Fruit fly (Drosophila melanogaster) whole organism, embryonic: ENCODE data around the gene DnaJ-1.
A peak's percentile ranks its signal among the peaks of the same experiment; 100 is the strongest.

Source experiments
- Adf1 ChIP-seq: fragments of 200-800 bp; sonication (Bioruptor generic); IDR thresholded peaks from 2 replicates; pipeline ENCODE4 v1.3.6; 2022; ENCODE audit warnings: missing biosample characterization, missing genetic modification characterization
- B-H2 ChIP-seq: fragments of 200-800 bp; sonication (Bioruptor generic); optimal IDR thresholded peaks from 2 replicates; lab custom pipeline; 2018; ENCODE audit warnings: missing biosample characterization, mild to moderate bottlenecking, missing genetic modification characterization
- CG10654 ChIP-seq: fragments of 200-800 bp; sonication (Bioruptor generic); optimal IDR thresholded peaks from 2 replicates; lab custom pipeline; 2016; ENCODE audit warnings: missing biosample characterization, missing genetic modification characterization
- CG10979 ChIP-seq: fragments of 200-800 bp; sonication (Bioruptor generic); optimal IDR thresholded peaks from 2 replicates; lab custom pipeline; 2018; ENCODE audit warnings: missing biosample characterization, mild to moderate bottlenecking, missing genetic modification characterization, moderate library complexity
- CG11504 ChIP-seq: fragments of 200-800 bp; sonication (Bioruptor generic); optimal IDR thresholded peaks from 3 replicates; lab custom pipeline; 2019; ENCODE audit warnings: missing biosample characterization, mild to moderate bottlenecking, missing genetic modification characterization, moderate library complexity
- CG11696 ChIP-seq: fragments of 200-800 bp; sonication (Bioruptor generic); IDR thresholded peaks from 2 replicates; pipeline ENCODE4 v1.3.6; 2022; ENCODE audit warnings: missing biosample characterization, missing genetic modification characterization
- CG11723 ChIP-seq: fragments of 200-800 bp; sonication (Bioruptor generic); optimal IDR thresholded peaks from 2 replicates; lab custom pipeline; 2017; ENCODE audit warnings: missing biosample characterization, mild to moderate bottlenecking, missing genetic modification characterization
- CG12155 ChIP-seq: fragments of 200-800 bp; sonication (Bioruptor generic); optimal IDR thresholded peaks from 3 replicates; lab custom pipeline; 2016; ENCODE audit warnings: missing biosample characterization, missing genetic modification characterization
- CG12236 ChIP-seq: fragments of 200-800 bp; sonication (Bioruptor generic); optimal IDR thresholded peaks from 2 replicates; lab custom pipeline; 2016; ENCODE audit warnings: missing biosample characterization, missing genetic modification characterization
- CG13287 ChIP-seq: fragments of 200-800 bp; sonication (Bioruptor generic); IDR thresholded peaks from 2 replicates; pipeline ENCODE4 v1.3.6; 2022; ENCODE audit warnings: missing biosample characterization, missing genetic modification characterization; ENCODE audit not compliant: partially characterized antibody
- CG14441 ChIP-seq: fragments of 200-800 bp; sonication (Bioruptor generic); IDR thresholded peaks from 2 replicates; pipeline ENCODE4 v1.3.6; 2022; ENCODE audit warnings: missing biosample characterization, missing genetic modification characterization
- CG15269 ChIP-seq: fragments of 200-800 bp; sonication (Bioruptor generic); optimal IDR thresholded peaks from 2 replicates; lab custom pipeline; 2018; ENCODE audit warnings: missing biosample characterization, mild to moderate bottlenecking, missing genetic modification characterization, moderate library complexity
- CG1647 ChIP-seq: fragments of 200-800 bp; sonication (Bioruptor generic); optimal IDR thresholded peaks from 3 replicates; lab custom pipeline; 2016; ENCODE audit warnings: missing biosample characterization, missing genetic modification characterization
- CG17802 ChIP-seq: fragments of 200-800 bp; sonication (Bioruptor generic); optimal IDR thresholded peaks from 2 replicates; lab custom pipeline; 2018; ENCODE audit warnings: missing biosample characterization, mild to moderate bottlenecking, missing genetic modification characterization, moderate library complexity
- CG2199 ChIP-seq: fragments of 200-800 bp; sonication (Bioruptor generic); IDR thresholded peaks from 3 replicates; pipeline ENCODE4 v1.3.6; 2022; ENCODE audit warnings: missing biosample characterization, missing genetic modification characterization
- CG3407 ChIP-seq: fragments of 200-800 bp; sonication (Bioruptor generic); optimal IDR thresholded peaks from 2 replicates; lab custom pipeline; 2018; ENCODE audit warnings: missing biosample characterization, mild to moderate bottlenecking, missing genetic modification characterization
- CG3726 ChIP-seq: fragments of 200-800 bp; sonication (Bioruptor generic); IDR thresholded peaks from 3 replicates; pipeline ENCODE4, ENCODE4 v1.3.6; 2022; ENCODE audit warnings: missing biosample characterization, missing genetic modification characterization
- CG3847 ChIP-seq: fragments of 200-800 bp; sonication (Bioruptor generic); IDR thresholded peaks from 2 replicates; pipeline ENCODE4 v1.3.6; 2022; ENCODE audit warnings: missing biosample characterization, missing genetic modification characterization
- CG4404 ChIP-seq: fragments of 200-800 bp; sonication (Bioruptor generic); IDR thresholded peaks from 2 replicates; pipeline ENCODE4 v1.3.6; 2022; ENCODE audit warnings: missing biosample characterization, missing genetic modification characterization
- Dek ChIP-seq: fragments of 200-800 bp; sonication (Bioruptor generic); optimal IDR thresholded peaks from 3 replicates; lab custom pipeline; 2019; ENCODE audit warnings: missing biosample characterization, mild to moderate bottlenecking, missing genetic modification characterization, moderate library complexity
- Doc2 ChIP-seq: fragments of 200-800 bp; sonication (Bioruptor generic); IDR thresholded peaks from 2 replicates; pipeline ENCODE4 v1.3.6; 2022; ENCODE audit warnings: missing biosample characterization, missing genetic modification characterization
- E2f1 ChIP-seq: fragments of 200-800 bp; sonication (Bioruptor generic); IDR thresholded peaks from 2 replicates; pipeline ENCODE4 v1.3.6; 2022; ENCODE audit warnings: missing biosample characterization, missing genetic modification characterization
- Fer1 ChIP-seq: fragments of 200-800 bp; sonication (Bioruptor generic); optimal IDR thresholded peaks from 2 replicates; lab custom pipeline; 2017; ENCODE audit warnings: missing biosample characterization, mild to moderate bottlenecking, missing genetic modification characterization
- H2.0 ChIP-seq: fragments of 200-800 bp; sonication (Bioruptor generic); IDR thresholded peaks from 2 replicates; pipeline ENCODE4 v1.3.6; 2022; ENCODE audit warnings: missing biosample characterization, missing genetic modification characterization
- Hr78 ChIP-seq, 2 experiments: fragments of 200-800 bp in 1 of 2; fragments of >200 bp in 1 of 2; sonication (Bioruptor generic) in 1 of 2; optimal IDR thresholded peaks; 2 replicates each; lab custom pipeline; 2017 to 2019; ENCODE audit warnings: missing biosample characterization in 2 of 2, missing genetic modification characterization in 2 of 2, mild to moderate bottlenecking in 1 of 2, moderate library complexity in 1 of 2
- Med ChIP-seq: fragments of 200-800 bp; sonication (Bioruptor generic); peaks from one replicate; lab custom pipeline; 2016; ENCODE audit warnings: missing biosample characterization, missing genetic modification characterization, mild to moderate bottlenecking, inconsistent platforms, moderate library complexity
- NC2α ChIP-seq: fragments of 200-800 bp; sonication (Bioruptor generic); optimal IDR thresholded peaks from 2 replicates; lab custom pipeline; 2016; ENCODE audit warnings: missing biosample characterization, missing genetic modification characterization
- Ptx1 ChIP-seq: fragments of 200-800 bp; sonication (Bioruptor generic); IDR thresholded peaks from 2 replicates; pipeline ENCODE4 v1.3.6; 2022; ENCODE audit warnings: missing biosample characterization, missing genetic modification characterization
- Scr ChIP-seq: fragments of 200-800 bp; sonication (Bioruptor generic); IDR thresholded peaks from 2 replicates; pipeline ENCODE4 v1.3.6; 2022; ENCODE audit warnings: missing biosample characterization, missing genetic modification characterization; ENCODE audit not compliant: partially characterized antibody
- Sin3A ChIP-seq: fragments of >200 bp; optimal IDR thresholded peaks from 2 replicates; lab custom pipeline; 2018
- ara ChIP-seq: fragments of 200-800 bp; sonication (Bioruptor generic); IDR thresholded peaks from 2 replicates; pipeline ENCODE4 v1.3.6; 2022; ENCODE audit warnings: missing biosample characterization, missing genetic modification characterization
- ato ChIP-seq: fragments of 200-800 bp; sonication (Bioruptor generic); IDR thresholded peaks from 2 replicates; pipeline ENCODE4 v1.3.6; 2022; ENCODE audit warnings: missing biosample characterization, missing genetic modification characterization; ENCODE audit not compliant: partially characterized antibody
- cad ChIP-seq: fragments of >200 bp; optimal IDR thresholded peaks from 2 replicates; lab custom pipeline; 2017; ENCODE audit warnings: missing biosample characterization, missing genetic modification characterization
- cato ChIP-seq: fragments of 200-800 bp; sonication (Bioruptor generic); optimal IDR thresholded peaks from 2 replicates; lab custom pipeline; 2016; ENCODE audit warnings: missing biosample characterization, missing genetic modification characterization, borderline replicate concordance
- croc ChIP-seq: fragments of 200-800 bp; sonication (Bioruptor generic); conservative IDR thresholded peaks from 3 replicates; pipeline ENCODE4 v1.3.6; 2022; ENCODE audit warnings: missing biosample characterization, missing genetic modification characterization
- disco-r ChIP-seq: fragments of 200-800 bp; sonication (Bioruptor generic); optimal IDR thresholded peaks from 2 replicates; lab custom pipeline; 2016; ENCODE audit warnings: missing biosample characterization, missing genetic modification characterization
- dysf ChIP-seq: fragments of 200-800 bp; sonication (Bioruptor generic); IDR thresholded peaks from 3 replicates; pipeline ENCODE4 v1.3.6; 2022; ENCODE audit warnings: missing biosample characterization, missing genetic modification characterization
- eyg ChIP-seq: fragments of 200-800 bp; sonication (Bioruptor generic); optimal IDR thresholded peaks from 3 replicates; lab custom pipeline; 2016; ENCODE audit warnings: missing biosample characterization, missing genetic modification characterization
- gcm2 ChIP-seq: fragments of 200-800 bp; sonication (Bioruptor generic); optimal IDR thresholded peaks from 2 replicates; lab custom pipeline; 2016; ENCODE audit warnings: missing biosample characterization, missing genetic modification characterization
- grn ChIP-seq: fragments of 200-800 bp; sonication (Bioruptor generic); optimal IDR thresholded peaks from 3 replicates; lab custom pipeline; 2017; ENCODE audit warnings: missing biosample characterization, missing genetic modification characterization
- gro ChIP-seq: fragments of 200-800 bp; sonication (Bioruptor generic); optimal IDR thresholded peaks from 2 replicates; lab custom pipeline; 2016; ENCODE audit warnings: missing biosample characterization, missing genetic modification characterization
- inv ChIP-seq: fragments of 200-800 bp; sonication (Bioruptor generic); IDR thresholded peaks from 2 replicates; pipeline ENCODE4 v1.3.6; 2022; ENCODE audit warnings: missing biosample characterization, missing genetic modification characterization; ENCODE audit not compliant: partially characterized antibody
- jumu ChIP-seq: fragments of 200-800 bp; sonication (Bioruptor generic); optimal IDR thresholded peaks from 3 replicates; lab custom pipeline; 2016; ENCODE audit warnings: missing biosample characterization, missing genetic modification characterization
- nmo ChIP-seq: fragments of 200-800 bp; sonication (Bioruptor generic); optimal IDR thresholded peaks from 2 replicates; lab custom pipeline; 2018; ENCODE audit warnings: missing biosample characterization, mild to moderate bottlenecking, missing genetic modification characterization, moderate library complexity
- pita ChIP-seq: fragments of 200-800 bp; sonication (Bioruptor generic); optimal IDR thresholded peaks from 2 replicates; lab custom pipeline; 2017; ENCODE audit warnings: missing biosample characterization, mild to moderate bottlenecking, missing genetic modification characterization
- pros ChIP-seq: fragments of 200-800 bp; sonication (Bioruptor generic); optimal IDR thresholded peaks from 3 replicates; lab custom pipeline; 2019; ENCODE audit warnings: missing biosample characterization, mild to moderate bottlenecking, missing genetic modification characterization, moderate library complexity
- ro ChIP-seq: fragments of 200-800 bp; sonication (Bioruptor generic); IDR thresholded peaks from 2 replicates; pipeline ENCODE4 v1.3.6; 2022; ENCODE audit warnings: missing biosample characterization, missing genetic modification characterization
- sna ChIP-seq: fragments of 200-800 bp; sonication (Bioruptor generic); IDR thresholded peaks from 2 replicates; pipeline ENCODE4 v1.3.6; 2022; ENCODE audit warnings: missing biosample characterization, missing genetic modification characterization; ENCODE audit not compliant: partially characterized antibody
- stc ChIP-seq: fragments of 200-800 bp; sonication (Bioruptor generic); IDR thresholded peaks from 2 replicates; pipeline ENCODE4 v1.3.6; 2022; ENCODE audit warnings: missing biosample characterization, missing genetic modification characterization
- ttk ChIP-seq: fragments of 200-800 bp; sonication (Bioruptor generic); IDR thresholded peaks from 2 replicates; pipeline ENCODE4 v2.1.2; 2022; ENCODE audit warnings: missing biosample characterization, missing genetic modification characterization
- unpg ChIP-seq: fragments of 200-800 bp; sonication (Bioruptor generic); optimal IDR thresholded peaks from 3 replicates; lab custom pipeline; 2018; ENCODE audit warnings: missing biosample characterization, mild to moderate bottlenecking, missing genetic modification characterization, moderate library complexity
- wek ChIP-seq: fragments of 200-800 bp; sonication (Bioruptor generic); optimal IDR thresholded peaks from 3 replicates; lab custom pipeline; 2018; ENCODE audit warnings: missing biosample characterization, mild to moderate bottlenecking, missing genetic modification characterization, moderate library complexity

Gene DnaJ-1

DNA sequence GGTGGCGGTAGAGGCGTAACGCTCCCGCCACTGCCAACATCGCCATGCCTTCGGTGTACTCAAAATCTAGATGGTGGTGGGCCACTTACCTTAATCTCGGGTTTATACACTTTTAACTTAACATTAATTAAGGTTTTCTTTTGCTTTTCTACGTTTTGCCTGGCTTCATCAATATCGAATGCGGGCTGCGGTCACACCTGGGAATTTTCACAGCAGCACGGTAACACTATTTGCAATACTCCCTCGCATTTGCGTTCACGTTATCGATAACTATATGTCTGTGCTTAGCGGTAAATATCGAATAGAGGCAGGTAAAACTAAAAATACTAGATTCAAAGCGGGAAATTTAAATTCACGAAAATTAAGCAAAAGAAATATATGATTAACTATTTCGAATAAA, 42.0 kb upstream of the DnaJ-1 start, which contains the start of gene Bre1 (continued):
- TF ChIP-seq CG12155 (GFP tag; lab: Kevin White, UChicago) (no peak), CG11723 (GFP tag; lab: Kevin White, UChicago) (no peak), pros (GFP tag; lab: Kevin White, UChicago) (no peak), CG11504 (no peak), ttk (GFP tag; lab: Robert Waterston, UW) (no peak), stc (GFP tag; lab: Robert Waterston, UW) (no peak), gro (peak; percentile 39), Dek (tag; lab: Kevin White, UChicago) (no peak), CG4404 (GFP tag; lab: Robert Waterston, UW) (no peak), sna (GFP tag; lab: Robert Waterston, UW) (peak; percentile 76; the same call in 1 of the 2 replicates), pita (GFP tag; lab: Kevin White, UChicago) (no peak), ro (GFP tag; lab: Robert Waterston, UW) (no peak), CG15269 (tag; lab: Kevin White, UChicago) (no peak), E2f1 (GFP tag; lab: Robert Waterston, UW) (no peak), Ptx1 (GFP tag; lab: Robert Waterston, UW) (no peak), B-H2 (GFP tag; lab: Kevin White, UChicago) (peak; percentile 11), cato (GFP tag; lab: Kevin White, UChicago) (no peak), gcm2 (GFP tag; lab: Kevin White, UChicago) (no peak), NC2α (GFP tag; lab: Kevin White, UChicago) (no peak), CG3407 (GFP tag; lab: Kevin White, UChicago) (no peak), nmo (peak; percentile 55), Scr (GFP tag; lab: Robert Waterston, UW) (peak; percentile 67), Doc2 (GFP tag; lab: Robert Waterston, UW) (no peak), grn (GFP tag; lab: Kevin White, UChicago) (no peak), CG10979 (tag; lab: Kevin White, UChicago) (no peak), dysf (no peak), CG1647 (GFP tag; lab: Kevin White, UChicago) (no peak), ato (no peak), unpg (GFP tag; lab: Kevin White, UChicago) (no peak), Med (GFP tag; lab: Kevin White, UChicago) (peak; percentile 50), CG10654 (no peak), jumu (GFP tag; lab: Kevin White, UChicago) (no peak), wek (GFP tag; lab: Kevin White, UChicago) (no peak), Fer1 (GFP tag; lab: Kevin White, UChicago) (peak; percentile 34), CG3726 (GFP tag; lab: Robert Waterston, UW) (no peak), Adf1 (GFP tag; lab: Robert Waterston, UW) (no peak), CG2199 (GFP tag; lab: Robert Waterston, UW) (no peak), Hr78 (GFP tag; optimal IDR thresholded peaks at IDR 0.05; lab: Kevin White, UChicago) (no peak), CG13287 (GFP tag; lab: Robert Waterston, UW) (peak; percentile 87), H2.0 (GFP tag; lab: Robert Waterston, UW) (no peak), disco-r (GFP tag; lab: Kevin White, UChicago) (no peak), CG11696 (GFP tag; lab: Robert Waterston, UW) (no peak), CG17802 (no peak), croc (GFP tag; lab: Robert Waterston, UW) (no peak), cad (no peak), CG14441 (GFP tag; lab: Robert Waterston, UW) (no peak), CG3847 (GFP tag; lab: Robert Waterston, UW) (peak; percentile 44), Sin3A (peak; percentile 74), ara (GFP tag; lab: Robert Waterston, UW) (no peak), eyg (no peak), CG12236 (no peak), inv (peak; percentile 41; the same call in 1 of the 2 replicates)
